Worm (Caenorhabditis elegans) whole organism, early embryonic: ENCODE results near the gene eak-3.

Experiments used
- F13C5.2 ChIP-seq: sonication (generic microtip); optimal IDR thresholded peaks from 2 replicates; lab custom pipeline; 2017; ENCODE audit warnings: mild to moderate bottlenecking, missing genetic modification characterization, inconsistent platforms, missing compliant biosample characterization
- aly-1 ChIP-seq: sonication (generic microtip); optimal IDR thresholded peaks from 2 replicates; lab custom pipeline; 2016; ENCODE audit warnings: missing genetic modification characterization, missing compliant biosample characterization
- ama-1 ChIP-seq: fragments of 150-350 bp; optimal IDR thresholded peaks from 2 replicates; lab custom pipeline; 2014
- hmbx-1 ChIP-seq: sonication (generic microtip); optimal IDR thresholded peaks from 2 replicates; lab custom pipeline; 2016; ENCODE audit warnings: mild to moderate bottlenecking, missing genetic modification characterization, missing compliant biosample characterization
- hnd-1 ChIP-seq: sonication (generic microtip); optimal IDR thresholded peaks from 2 replicates; lab custom pipeline; 2016; ENCODE audit warnings: missing genetic modification characterization, missing compliant biosample characterization

DNA sequence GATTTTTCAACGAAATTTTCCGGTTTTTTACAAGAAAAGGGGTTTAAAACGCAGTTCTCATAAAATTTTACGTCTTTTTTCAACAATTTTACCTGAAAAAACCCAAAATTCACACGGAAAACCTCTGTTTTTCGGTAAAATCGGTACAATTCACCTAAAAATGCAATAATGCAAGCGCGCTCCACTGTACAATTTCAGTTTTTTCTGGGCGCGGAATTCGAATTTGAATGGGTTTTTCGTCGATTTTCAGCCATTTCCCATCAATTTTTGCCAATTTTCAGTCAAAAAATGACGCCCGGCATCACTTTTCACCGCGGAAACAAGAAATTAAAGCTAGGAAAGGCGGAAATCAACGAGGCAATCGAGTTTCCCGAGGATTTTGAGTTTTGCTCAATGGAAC is 31.5 kb upstream of the eak-3 start, which contains the start of gene orc-3:
- TF ChIP-seq ama-1 (no peak), hmbx-1 (tag; lab: Kevin White, UChicago) (no peak), hnd-1 (tag; lab: Kevin White, UChicago) (no peak), aly-1 (no peak), F13C5.2 (no peak)
